Worm (Caenorhabditis elegans) whole organism, early embryonic: ENCODE measurements around the gene F14F9.8.

ENCODE experiments used
- F13C5.2 ChIP-seq: sonication (generic microtip); optimal IDR thresholded peaks from 2 replicates; lab custom pipeline; 2017; ENCODE audit warnings: mild to moderate bottlenecking, missing genetic modification characterization, inconsistent platforms, missing compliant biosample characterization
- aly-1 ChIP-seq: sonication (generic microtip); optimal IDR thresholded peaks from 2 replicates; lab custom pipeline; 2016; ENCODE audit warnings: missing genetic modification characterization, missing compliant biosample characterization
- ama-1 ChIP-seq: fragments of 150-350 bp; optimal IDR thresholded peaks from 2 replicates; lab custom pipeline; 2014
- ceh-13 ChIP-seq: fragments of 200-800 bp; sonication (Bioruptor generic); optimal IDR thresholded peaks from 2 replicates; lab custom pipeline; 2018; ENCODE audit warnings: mild to moderate bottlenecking, missing genetic modification characterization, missing compliant biosample characterization
- ceh-36 ChIP-seq: sonication (generic microtip); optimal IDR thresholded peaks from 2 replicates; lab custom pipeline; 2016; ENCODE audit warnings: missing genetic modification characterization, inconsistent platforms, missing compliant biosample characterization
- ets-7 ChIP-seq: sonication (generic microtip); optimal IDR thresholded peaks from 2 replicates; lab custom pipeline; 2016; ENCODE audit warnings: missing genotype, missing genetic modification characterization, missing compliant biosample characterization
- flt-1 ChIP-seq: fragments of 200-800 bp; sonication (Bioruptor generic); IDR thresholded peaks from 2 replicates; pipeline ENCODE4 v1.3.6; 2022; ENCODE audit warnings: missing genetic modification characterization, missing compliant biosample characterization
- hmbx-1 ChIP-seq: sonication (generic microtip); optimal IDR thresholded peaks from 2 replicates; lab custom pipeline; 2016; ENCODE audit warnings: mild to moderate bottlenecking, missing genetic modification characterization, missing compliant biosample characterization
- hmg-4 ChIP-seq: fragments of 200-800 bp; sonication (Bioruptor generic); optimal IDR thresholded peaks from 2 replicates; lab custom pipeline; 2018; ENCODE audit warnings: mild to moderate bottlenecking, missing genetic modification characterization, missing compliant biosample characterization
- sea-1 ChIP-seq: fragments of 200-800 bp; sonication (Bioruptor generic); conservative IDR thresholded peaks from 2 replicates; pipeline ENCODE4 v1.3.6; 2022; ENCODE audit warnings: missing genetic modification characterization, missing compliant biosample characterization
- tbx-11 ChIP-seq: fragments of 200-800 bp; sonication (Bioruptor generic); IDR thresholded peaks from 2 replicates; pipeline ENCODE4 v1.3.6; 2022; ENCODE audit warnings: missing genetic modification characterization, missing compliant biosample characterization

DNA sequence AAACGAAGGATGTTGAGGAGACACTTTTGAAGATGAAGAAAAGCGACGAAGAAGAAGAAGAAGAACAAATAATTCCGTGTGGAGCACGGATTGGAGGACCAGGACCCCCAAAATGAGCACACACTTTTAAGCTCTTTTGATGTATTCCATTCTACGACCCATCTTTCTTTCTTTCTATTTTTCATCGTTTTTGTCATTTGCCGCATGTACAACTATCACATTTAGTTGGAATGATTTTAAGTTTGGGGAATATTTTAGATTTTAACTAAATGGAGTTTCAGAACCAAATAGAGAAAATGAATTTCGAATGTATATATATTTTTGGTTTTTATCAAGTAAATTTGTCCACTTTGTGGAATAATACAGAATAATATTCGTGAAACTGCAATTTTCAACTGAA, 31.2 kb upstream of the F14F9.8 start, which contains the start of gene unc-46:
- TF ChIP-seq flt-1, result no peak
- TF ChIP-seq ama-1 (lab: Kevin White, UChicago), result no peak
- no peak for TF ChIP-seq tbx-11 (GFP tag; lab: Robert Waterston, UW)
- TF ChIP-seq sea-1, result no peak
- no peak for TF ChIP-seq ets-7 (tag; lab: Kevin White, UChicago)
- TF ChIP-seq ceh-13 (GFP tag; lab: Kevin White, UChicago), result no peak
- TF ChIP-seq aly-1, result no peak
- no peak for TF ChIP-seq F13C5.2 (tag; lab: Kevin White, UChicago)
- TF ChIP-seq hmg-4 (GFP tag; lab: Kevin White, UChicago), result no peak
- no peak for TF ChIP-seq ceh-36
- no peak for TF ChIP-seq hmbx-1 (tag; lab: Kevin White, UChicago)
